Fruit fly (Drosophila melanogaster) whole organism, prepupa: Measurements from ENCODE around the gene CG31800.

Source experiments
- Blimp-1 ChIP-seq: fragments of 200-800 bp; sonication (Bioruptor generic); optimal IDR thresholded peaks from 3 replicates; lab custom pipeline; 2017; ENCODE audit warnings: missing biosample characterization, missing genetic modification characterization, mild to moderate bottlenecking, moderate library complexity, missing genetic modification reagents
- CG10631 ChIP-seq: fragments of 200-800 bp; sonication (Bioruptor generic); optimal IDR thresholded peaks from 2 replicates; lab custom pipeline; 2016; ENCODE audit warnings: missing biosample characterization, missing genetic modification characterization
- CG10669 ChIP-seq: fragments of 200-800 bp; sonication (Bioruptor generic); optimal IDR thresholded peaks from 3 replicates; lab custom pipeline; 2018; ENCODE audit warnings: missing biosample characterization, mild to moderate bottlenecking, missing genetic modification characterization, moderate library complexity
- CG11294 ChIP-seq: fragments of 200-800 bp; sonication (Bioruptor generic); IDR thresholded peaks from 2 replicates; pipeline ENCODE4 v1.3.6; 2022; ENCODE audit warnings: missing biosample characterization, missing genetic modification characterization
- CG11902 ChIP-seq: fragments of 200-800 bp; sonication (Bioruptor generic); optimal IDR thresholded peaks from 3 replicates; lab custom pipeline; 2016; ENCODE audit warnings: missing biosample characterization, missing genetic modification characterization
- CG15336 ChIP-seq: fragments of 200-800 bp; sonication (Bioruptor generic); IDR thresholded peaks from 2 replicates; pipeline ENCODE4 v1.3.6; 2022; ENCODE audit warnings: missing biosample characterization, missing genetic modification characterization
- CG1621 ChIP-seq: fragments of 200-800 bp; sonication (Bioruptor generic); optimal IDR thresholded peaks from 3 replicates; lab custom pipeline; 2018; ENCODE audit warnings: missing biosample characterization, mild to moderate bottlenecking, missing genetic modification characterization
- CG3032 ChIP-seq: fragments of 200-800 bp; optimal IDR thresholded peaks from 2 replicates; lab custom pipeline; 2019; ENCODE audit warnings: missing biosample characterization, mild to moderate bottlenecking, missing genetic modification characterization, moderate library complexity
- CG31627 ChIP-seq: fragments of 200-800 bp; sonication (Bioruptor generic); optimal IDR thresholded peaks from 3 replicates; lab custom pipeline; 2016; ENCODE audit warnings: missing biosample characterization, missing genetic modification characterization
- CG3919 ChIP-seq: fragments of 200-800 bp; sonication (Bioruptor generic); optimal IDR thresholded peaks from 3 replicates; lab custom pipeline; 2016; ENCODE audit warnings: missing biosample characterization, missing genetic modification characterization
- CG4318 ChIP-seq: fragments of 200-800 bp; sonication (Bioruptor generic); optimal IDR thresholded peaks from 3 replicates; lab custom pipeline; 2017; ENCODE audit warnings: missing biosample characterization, mild to moderate bottlenecking, missing genetic modification characterization
- CG6163 ChIP-seq: fragments of 200-800 bp; sonication (Bioruptor generic); IDR thresholded peaks from 3 replicates; pipeline ENCODE4 v1.3.6; 2022; ENCODE audit warnings: missing biosample characterization, missing genetic modification characterization
- CG6854 ChIP-seq: fragments of 200-800 bp; sonication (Bioruptor generic); optimal IDR thresholded peaks from 2 replicates; lab custom pipeline; 2017; ENCODE audit warnings: missing biosample characterization, mild to moderate bottlenecking, missing genetic modification characterization
- CG8319 ChIP-seq: fragments of 200-800 bp; sonication (Bioruptor generic); optimal IDR thresholded peaks from 3 replicates; lab custom pipeline; 2016; ENCODE audit warnings: missing biosample characterization, missing genetic modification characterization
- CG8632 ChIP-seq: fragments of 200-800 bp; sonication (Bioruptor generic); optimal IDR thresholded peaks from 3 replicates; lab custom pipeline; 2016; ENCODE audit warnings: missing biosample characterization, missing genetic modification characterization
- Eip75B ChIP-seq: fragments of 200-800 bp; sonication (Bioruptor generic); optimal IDR thresholded peaks from 3 replicates; lab custom pipeline; 2016; ENCODE audit warnings: missing biosample characterization, missing genetic modification characterization
- Eip93F ChIP-seq: fragments of 200-800 bp; sonication (Bioruptor generic); optimal IDR thresholded peaks from 2 replicates; lab custom pipeline; 2016; ENCODE audit warnings: missing biosample characterization, mild to moderate bottlenecking, missing genetic modification characterization
- Hr39 ChIP-seq: fragments of 200-800 bp; sonication (Bioruptor generic); optimal IDR thresholded peaks from 2 replicates; lab custom pipeline; 2016; ENCODE audit warnings: missing biosample characterization, missing genetic modification characterization
- Hr4 ChIP-seq: fragments of 200-800 bp; sonication (Bioruptor generic); optimal IDR thresholded peaks from 3 replicates; lab custom pipeline; 2016; ENCODE audit warnings: missing biosample characterization, missing genetic modification characterization
- Lpt ChIP-seq: fragments of 200-800 bp; sonication (Bioruptor generic); optimal IDR thresholded peaks from 3 replicates; lab custom pipeline; 2016; ENCODE audit warnings: missing biosample characterization, missing genetic modification characterization
- Met ChIP-seq: fragments of 200-800 bp; sonication (Bioruptor generic); optimal IDR thresholded peaks from 3 replicates; lab custom pipeline; 2016; ENCODE audit warnings: missing biosample characterization, missing genetic modification characterization
- OdsH ChIP-seq: fragments of 200-800 bp; sonication (Bioruptor generic); optimal IDR thresholded peaks from 3 replicates; lab custom pipeline; 2016; ENCODE audit warnings: missing biosample characterization, missing genetic modification characterization
- Smox ChIP-seq: fragments of 200-800 bp; sonication (Bioruptor generic); optimal IDR thresholded peaks from 3 replicates; lab custom pipeline; 2016; ENCODE audit warnings: missing biosample characterization, missing genetic modification characterization
- Sox14 ChIP-seq: fragments of 200-800 bp; sonication (Bioruptor generic); optimal IDR thresholded peaks from 3 replicates; lab custom pipeline; 2016; ENCODE audit warnings: missing biosample characterization, missing genetic modification characterization
- Sox15 ChIP-seq: fragments of 200-800 bp; sonication (Bioruptor generic); optimal IDR thresholded peaks from 3 replicates; lab custom pipeline; 2016; ENCODE audit warnings: missing biosample characterization, missing genetic modification characterization
- achi ChIP-seq: fragments of 200-800 bp; sonication (Bioruptor generic); optimal IDR thresholded peaks from 3 replicates; lab custom pipeline; 2016; ENCODE audit warnings: missing biosample characterization, missing genetic modification characterization
- acj6 ChIP-seq: fragments of 200-800 bp; sonication (Bioruptor generic); optimal IDR thresholded peaks from 3 replicates; lab custom pipeline; 2016; ENCODE audit warnings: missing biosample characterization, missing genetic modification characterization
- cyc ChIP-seq: fragments of 200-800 bp; sonication (Bioruptor generic); optimal IDR thresholded peaks from 3 replicates; lab custom pipeline; 2016; ENCODE audit warnings: missing biosample characterization, missing genetic modification characterization
- dsx ChIP-seq: fragments of 200-800 bp; optimal IDR thresholded peaks from 3 replicates; lab custom pipeline; 2019; ENCODE audit warnings: missing biosample characterization, mild to moderate bottlenecking, missing genetic modification characterization, moderate library complexity; ENCODE audit not compliant: poor library complexity, severe bottlenecking
- eg ChIP-seq: fragments of 200-800 bp; sonication (Bioruptor generic); IDR thresholded peaks from 3 replicates; pipeline ENCODE4 v1.3.6; 2022; ENCODE audit warnings: missing biosample characterization, missing genetic modification characterization
- esn ChIP-seq: fragments of 200-800 bp; sonication (Bioruptor generic); optimal IDR thresholded peaks from 2 replicates; lab custom pipeline; 2016; ENCODE audit warnings: missing biosample characterization, mild to moderate bottlenecking, missing genetic modification characterization, moderate library complexity
- fd59A ChIP-seq: fragments of 200-800 bp; sonication (Bioruptor generic); optimal IDR thresholded peaks from 2 replicates; lab custom pipeline; 2017; ENCODE audit warnings: missing biosample characterization, mild to moderate bottlenecking, missing genetic modification characterization, missing genetic modification reagents
- fd85E ChIP-seq: fragments of 200-800 bp; sonication (Bioruptor generic); optimal IDR thresholded peaks from 3 replicates; lab custom pipeline; 2016; ENCODE audit warnings: missing biosample characterization, missing genetic modification characterization
- fkh ChIP-seq: fragments of 200-800 bp; sonication (Bioruptor generic); optimal IDR thresholded peaks from 3 replicates; lab custom pipeline; 2017; ENCODE audit warnings: missing biosample characterization, mild to moderate bottlenecking, missing genetic modification characterization, moderate library complexity
- net ChIP-seq: fragments of 200-800 bp; sonication (Bioruptor generic); optimal IDR thresholded peaks from 3 replicates; lab custom pipeline; 2016; ENCODE audit warnings: missing biosample characterization, missing genetic modification characterization
- pdm3 ChIP-seq: fragments of 200-800 bp; sonication (Bioruptor generic); optimal IDR thresholded peaks from 3 replicates; lab custom pipeline; 2016; ENCODE audit warnings: missing biosample characterization, missing genetic modification characterization
- spab ChIP-seq: fragments of 200-800 bp; sonication (Bioruptor generic); optimal IDR thresholded peaks from 2 replicates; lab custom pipeline; 2017; ENCODE audit warnings: missing biosample characterization, mild to moderate bottlenecking, missing genetic modification characterization, missing genetic modification reagents
- ss ChIP-seq, 2 experiments: fragments of 200-800 bp; sonication (Bioruptor generic); optimal IDR thresholded peaks; 2 replicates in 1 of 2; 3 replicates in 1 of 2; lab custom pipeline; 2017 to 2018; ENCODE audit warnings: mild to moderate bottlenecking in 2 of 2, missing biosample characterization in 2 of 2, missing genetic modification characterization in 2 of 2, moderate library complexity in 1 of 2
- svp ChIP-seq: fragments of 200-800 bp; sonication (Bioruptor generic); peaks from one replicate; lab custom pipeline; 2016; ENCODE audit warnings: missing biosample characterization, missing genetic modification characterization
- topi ChIP-seq: fragments of 200-800 bp; sonication (Bioruptor generic); optimal IDR thresholded peaks from 3 replicates; lab custom pipeline; 2016; ENCODE audit warnings: missing biosample characterization, missing genetic modification characterization

CG31800 gene

dm6 chr2L:19021278-19022220 is 12.8 kb downstream of the CG31800 start (continued):
- TF ChIP-seq cyc (GFP tag; lab: Kevin White, UChicago) (peak; percentile 71), CG8319 (peak; percentile 56), eg (peak; percentile 53; the same call in 2 of the 3 replicates), Hr4 (GFP tag; lab: Kevin White, UChicago) (peak; percentile 71), OdsH (GFP tag; lab: Kevin White, UChicago) (peak; percentile 84), fd59A (peak; percentile 87), pdm3 (GFP tag; lab: Kevin White, UChicago) (peak; percentile 84), achi (peak; percentile 87), Sox14 (GFP tag; lab: Kevin White, UChicago) (peak; percentile 88), fkh (peak; percentile 29), topi (GFP tag; lab: Kevin White, UChicago) (peak; percentile 81), CG3919 (GFP tag; lab: Kevin White, UChicago) (peak; percentile 80), CG1621 (tag; lab: Kevin White, UChicago) (peak; percentile 81), CG6854 (peak; percentile 61), Eip93F (GFP tag; lab: Kevin White, UChicago) (peak; percentile 56), CG4318 (GFP tag; lab: Kevin White, UChicago) (peak; percentile 65), Lpt (GFP tag; lab: Kevin White, UChicago) (peak; percentile 59), Sox15 (peak; percentile 62), CG11902 (GFP tag; lab: Kevin White, UChicago) (peak; percentile 66), CG8632 (GFP tag; lab: Kevin White, UChicago) (peak; percentile 84), dsx (GFP tag; lab: Kevin White, UChicago) (peak; percentile 84), spab (GFP tag; lab: Kevin White, UChicago) (peak; percentile 84), CG6163 (GFP tag; lab: Robert Waterston, UW) (peak; percentile 66; the same call in 2 of the 3 replicates), Hr39 (GFP tag; lab: Kevin White, UChicago) (peak; percentile 67), fd85E (GFP tag; lab: Kevin White, UChicago) (peak; percentile 1), svp (peak; percentile 92), CG11294 (GFP tag; lab: Robert Waterston, UW) (no peak; the same call in 1 of the 2 replicates), CG15336 (GFP tag; lab: Robert Waterston, UW) (peak; percentile 84), Smox (peak; percentile 78)

dm6 chr2L:19019640-19020039 is 14.7 kb downstream of the CG31800 start:
- TF ChIP-seq Hr4 (GFP tag; lab: Kevin White, UChicago): no peak
- TF ChIP-seq CG31627: no peak
- TF ChIP-seq cyc (GFP tag; lab: Kevin White, UChicago): no peak
- TF ChIP-seq pdm3 (GFP tag; lab: Kevin White, UChicago): no peak
- no peak for TF ChIP-seq CG10669
- no peak for TF ChIP-seq CG6163 (GFP tag; lab: Robert Waterston, UW)
- no peak for TF ChIP-seq esn (GFP tag; lab: Kevin White, UChicago)
- TF ChIP-seq OdsH (GFP tag; lab: Kevin White, UChicago): no peak
- TF ChIP-seq Met (GFP tag; lab: Kevin White, UChicago): no peak
- TF ChIP-seq Smox: no peak
- TF ChIP-seq Blimp-1 (GFP tag; lab: Kevin White, UChicago): no peak
- no peak for TF ChIP-seq CG10631 (GFP tag; lab: Kevin White, UChicago)
- TF ChIP-seq net (GFP tag; lab: Kevin White, UChicago): no peak
- TF ChIP-seq achi: no peak
- no peak for TF ChIP-seq Sox15
- no peak for TF ChIP-seq acj6 (GFP tag; lab: Kevin White, UChicago)
- TF ChIP-seq CG3032 (tag; lab: Kevin White, UChicago): no peak
- no peak for TF ChIP-seq CG8319
- TF ChIP-seq Eip75B (GFP tag; lab: Kevin White, UChicago): no peak
- no peak for TF ChIP-seq ss (GFP tag; optimal IDR thresholded peaks at IDR 0.05; lab: Kevin White, UChicago)
